Worm (Caenorhabditis elegans): Measurements from ENCODE around the gene C26F1.3.

- TF ChIP-seq elt-3 (tag; optimal IDR thresholded peaks at IDR 0.05): no peak
- TF ChIP-seq ama-1 (optimal IDR thresholded peaks at IDR 0.05): no peak
- TF ChIP-seq ZK546.5 (tag; optimal IDR thresholded peaks at IDR 0.05): no peak
- no peak for TF ChIP-seq ceh-82 (tag; optimal IDR thresholded peaks at IDR 0.05)
- TF ChIP-seq snpc-4 (tag; optimal IDR thresholded peaks at IDR 0.05): no peak
- TF ChIP-seq ceh-9 (tag; optimal IDR thresholded peaks at IDR 0.05): no peak
- no peak for TF ChIP-seq skn-1 (tag; optimal IDR thresholded peaks at IDR 0.05)
- TF ChIP-seq lin-15B (tag; optimal IDR thresholded peaks at IDR 0.05): no peak
- TF ChIP-seq zag-1 (tag; optimal IDR thresholded peaks at IDR 0.05): no peak
Measured at ce11 chrV:7811758-7812157, 34.7 kb downstream of the C26F1.3 start, which contains the start of gene ZK742.4.

Measured in whole organism, L3 larva.